Worm (Caenorhabditis elegans): ENCODE measurements around the gene ced-3.

ce11 chrIV:13173359-13173758 lies 30.6 kb downstream of the ced-3 start:
- TF ChIP-seq elt-1 (tag; optimal IDR thresholded peaks at IDR 0.05) (no peak), blmp-1 (tag; optimal IDR thresholded peaks at IDR 0.05; ENCODE audit: insufficient read depth) (no peak), nhr-25 (tag; optimal IDR thresholded peaks at IDR 0.05) (no peak), ztf-11 (tag; optimal IDR thresholded peaks at IDR 0.05) (no peak), mbf-1 (tag; optimal IDR thresholded peaks at IDR 0.05) (no peak), nhr-12 (tag; optimal IDR thresholded peaks at IDR 0.05) (no peak), nhr-77 (tag; optimal IDR thresholded peaks at IDR 0.05) (no peak), unc-39 (tag; optimal IDR thresholded peaks at IDR 0.05) (no peak), mab-5 (tag; optimal IDR thresholded peaks at IDR 0.05) (no peak), ztf-1 (GFP tag; conservative IDR thresholded peaks at IDR 0.05) (no peak), crh-2 (tag; optimal IDR thresholded peaks at IDR 0.05) (no peak), egl-27 (tag; optimal IDR thresholded peaks at IDR 0.05) (no peak)

Data from whole organism, L2 larva.